Worm (Caenorhabditis elegans): Measurements from ENCODE around the gene suox-1.

- no peak for TF ChIP-seq pbrm-1 (GFP tag; IDR thresholded peaks at IDR 0.05)
- TF ChIP-seq B0336.3 (GFP tag; IDR thresholded peaks at IDR 0.05) = no peak
- no peak for TF ChIP-seq dpl-1 (GFP tag; optimal IDR thresholded peaks at IDR 0.05)
- TF ChIP-seq snpc-1.1 (tag; optimal IDR thresholded peaks at IDR 0.05; ENCODE audit: insufficient read depth) = no peak
- no peak for TF ChIP-seq zfh-2 (GFP tag; conservative IDR thresholded peaks at IDR 0.05)
- no peak for TF ChIP-seq snpc-4 (GFP tag; optimal IDR thresholded peaks at IDR 0.05)
- no peak for TF ChIP-seq snpc-4 (tag; optimal IDR thresholded peaks at IDR 0.05)
- TF ChIP-seq ama-1 (optimal IDR thresholded peaks at IDR 0.05) = no peak
- no peak for TF ChIP-seq ama-1 (GFP tag; optimal IDR thresholded peaks at IDR 0.05)
- no peak for TF ChIP-seq tlf-1 (GFP tag; optimal IDR thresholded peaks at IDR 0.05)
- TF ChIP-seq F57A8.1 (GFP tag; optimal IDR thresholded peaks at IDR 0.05) = no peak
Observed at ce11 chrX:15541437-15541836, 44.1 kb downstream of the suox-1 start.
